Worm (Caenorhabditis elegans) whole organism, late embryonic: ENCODE measurements around the gene K01D12.9.

Source experiments
- ama-1 ChIP-seq: fragments of 150-350 bp; optimal IDR thresholded peaks from 2 replicates; lab custom pipeline; 2014
- ceh-34 ChIP-seq: sonication (generic microtip); optimal IDR thresholded peaks from 2 replicates; lab custom pipeline; 2016; ENCODE audit warnings: mild to moderate bottlenecking, missing genetic modification characterization, missing compliant biosample characterization
- dve-1 ChIP-seq: sonication (generic microtip); optimal IDR thresholded peaks from 2 replicates; lab custom pipeline; 2017; ENCODE audit warnings: antibody characterized with exemption, mild to moderate bottlenecking, missing genetic modification characterization, missing compliant biosample characterization
- gmeb-2 ChIP-seq: sonication (generic microtip); optimal IDR thresholded peaks from 2 replicates; lab custom pipeline; 2016; ENCODE audit warnings: missing genetic modification characterization, inconsistent platforms, missing compliant biosample characterization
- pag-3 ChIP-seq: sonication (generic microtip); optimal IDR thresholded peaks from 2 replicates; lab custom pipeline; 2016; ENCODE audit warnings: missing compliant biosample characterization, missing genetic modification characterization, borderline replicate concordance
- pqm-1 ChIP-seq: sonication (generic microtip); optimal IDR thresholded peaks from 2 replicates; lab custom pipeline; 2016; ENCODE audit warnings: missing genetic modification characterization, missing compliant biosample characterization

DNA sequence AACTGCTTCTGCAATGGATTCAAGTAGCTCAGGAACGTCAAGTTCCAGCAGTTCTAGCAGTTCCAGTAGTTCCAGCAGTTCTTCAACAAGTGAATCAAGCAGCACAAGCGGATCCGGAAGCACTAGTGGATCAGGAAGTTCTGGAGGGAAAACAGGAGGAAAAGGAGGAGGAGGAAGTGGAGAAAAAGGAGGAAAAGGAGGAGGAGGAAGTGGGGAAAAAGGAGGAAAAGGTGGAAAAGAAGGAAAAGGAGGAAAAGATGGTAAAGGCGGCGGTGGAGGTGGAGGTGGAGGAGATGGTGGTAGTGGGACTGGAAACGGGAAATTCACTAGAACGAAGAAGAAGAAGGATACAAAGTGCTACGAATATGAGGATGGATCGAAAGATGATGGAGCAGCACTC, 2.1 kb upstream of the K01D12.9 start:
- TF ChIP-seq ama-1 = no peak
- TF ChIP-seq gmeb-2 = no peak
- TF ChIP-seq pqm-1 = no peak
- TF ChIP-seq dve-1 = no peak
- TF ChIP-seq ceh-34 (tag; lab: Kevin White, UChicago) = no peak
- TF ChIP-seq pag-3 = no peak
